Worm (Caenorhabditis elegans) whole organism, early embryonic: ENCODE results near the gene sdhb-1.

Experiments
- F13C5.2 ChIP-seq: sonication (generic microtip); optimal IDR thresholded peaks from 2 replicates; lab custom pipeline; 2017; ENCODE audit warnings: mild to moderate bottlenecking, missing genetic modification characterization, inconsistent platforms, missing compliant biosample characterization
- ama-1 ChIP-seq: fragments of 150-350 bp; optimal IDR thresholded peaks from 2 replicates; lab custom pipeline; 2014
- ceh-13 ChIP-seq: fragments of 200-800 bp; sonication (Bioruptor generic); optimal IDR thresholded peaks from 2 replicates; lab custom pipeline; 2018; ENCODE audit warnings: mild to moderate bottlenecking, missing genetic modification characterization, missing compliant biosample characterization
- ceh-36 ChIP-seq: sonication (generic microtip); optimal IDR thresholded peaks from 2 replicates; lab custom pipeline; 2016; ENCODE audit warnings: missing genetic modification characterization, inconsistent platforms, missing compliant biosample characterization
- flt-1 ChIP-seq: fragments of 200-800 bp; sonication (Bioruptor generic); IDR thresholded peaks from 2 replicates; pipeline ENCODE4 v1.3.6; 2022; ENCODE audit warnings: missing genetic modification characterization, missing compliant biosample characterization
- hnd-1 ChIP-seq: sonication (generic microtip); optimal IDR thresholded peaks from 2 replicates; lab custom pipeline; 2016; ENCODE audit warnings: missing genetic modification characterization, missing compliant biosample characterization
- sea-1 ChIP-seq: fragments of 200-800 bp; sonication (Bioruptor generic); conservative IDR thresholded peaks from 2 replicates; pipeline ENCODE4 v1.3.6; 2022; ENCODE audit warnings: missing genetic modification characterization, missing compliant biosample characterization
- tra-4 ChIP-seq: sonication (generic microtip); optimal IDR thresholded peaks from 2 replicates; lab custom pipeline; 2017; ENCODE audit warnings: missing genetic modification characterization, missing compliant biosample characterization

DNA sequence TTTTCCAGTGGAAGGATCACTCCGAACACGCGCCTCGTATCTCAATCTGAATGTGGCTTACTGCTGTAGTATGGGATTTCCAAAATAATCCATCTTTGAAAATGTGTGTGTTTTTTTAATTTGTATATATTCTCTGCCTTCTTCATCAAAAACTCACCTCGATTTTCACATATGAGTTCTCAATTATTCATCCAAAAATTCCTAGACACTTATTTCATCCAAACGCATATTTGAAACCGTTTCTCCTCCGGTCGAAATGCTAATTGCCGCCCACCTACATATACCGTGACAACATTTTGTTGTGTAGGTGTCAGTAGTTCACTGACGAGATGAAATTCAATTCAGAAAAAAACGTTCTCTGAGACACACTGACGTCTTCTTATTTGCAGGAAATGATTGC lies 5.1 kb downstream of the sdhb-1 start:
- TF ChIP-seq F13C5.2 (tag; lab: Kevin White, UChicago) (no peak), hnd-1 (tag; lab: Kevin White, UChicago) (no peak), ama-1 (lab: Kevin White, UChicago) (no peak), flt-1 (GFP tag; lab: Robert Waterston, UW) (no peak), ceh-13 (no peak), sea-1 (GFP tag; lab: Robert Waterston, UW) (no peak), ceh-36 (tag; lab: Kevin White, UChicago) (no peak), tra-4 (tag; lab: Kevin White, UChicago) (no peak)
